Fruit fly (Drosophila melanogaster) whole organism, pupa: ENCODE measurements around the gene CG9147.

Experiments used
- CG15710 ChIP-seq: fragments of 200-800 bp; sonication (Bioruptor generic); optimal IDR thresholded peaks from 2 replicates; lab custom pipeline; 2018; ENCODE audit warnings: missing biosample characterization, mild to moderate bottlenecking, missing genetic modification characterization, moderate library complexity
- CG9948 ChIP-seq: fragments of 200-800 bp; sonication (Bioruptor generic); optimal IDR thresholded peaks from 2 replicates; lab custom pipeline; 2018; ENCODE audit warnings: missing biosample characterization, mild to moderate bottlenecking, missing genetic modification characterization, moderate library complexity

DNA sequence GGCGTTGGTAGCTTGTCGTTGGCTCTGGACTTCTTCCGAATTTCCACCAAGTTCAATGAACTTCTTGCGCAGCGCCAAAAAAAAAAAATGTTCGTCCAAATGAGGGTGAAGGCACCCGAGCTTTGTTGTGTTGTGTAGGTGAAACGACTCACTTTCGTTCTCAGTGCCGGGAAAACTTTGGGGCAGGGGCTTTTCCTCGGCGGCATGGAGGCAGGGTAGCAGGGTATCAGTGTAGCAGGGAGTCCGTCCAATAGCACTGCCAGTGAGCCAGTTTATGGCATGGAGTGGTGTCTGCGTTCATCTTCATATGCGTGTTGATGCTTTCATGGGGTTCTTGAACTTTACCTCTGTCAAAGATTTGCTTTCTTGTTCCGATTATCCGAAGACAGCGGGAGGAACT is 8.5 kb downstream of the CG9147 start:
- TF ChIP-seq CG15710 (tag; lab: Kevin White, UChicago) (no peak), CG9948 (no peak)
